Fruit fly (Drosophila melanogaster) whole organism, embryonic: ENCODE data around the gene Fer3.

Source experiments
- Camta ChIP-seq: fragments of 200-800 bp; sonication (Bioruptor generic); optimal IDR thresholded peaks from 2 replicates; lab custom pipeline; 2016; ENCODE audit warnings: missing biosample characterization, missing genetic modification characterization
- Gug ChIP-seq: fragments of 200-800 bp; sonication (Bioruptor generic); IDR thresholded peaks from 4 replicates; pipeline ENCODE4 v1.3.6; 2022; ENCODE audit warnings: missing biosample characterization, missing genetic modification characterization
- Pdp1 ChIP-seq, 2 experiments: fragments of 200-800 bp; sonication (Bioruptor generic); optimal IDR thresholded peaks; 3 replicates each; lab custom pipeline; 2016; ENCODE audit warnings: missing biosample characterization in 2 of 2, missing genetic modification characterization in 2 of 2, mild to moderate bottlenecking in 1 of 2, moderate library complexity in 1 of 2
- br ChIP-seq: fragments of >200 bp; optimal IDR thresholded peaks from 2 replicates; lab custom pipeline; 2017
- insv ChIP-seq, 2 experiments: fragments of 200-800 bp; sonication (Bioruptor generic); optimal IDR thresholded peaks; 3 replicates each; lab custom pipeline; 2016 to 2018; ENCODE audit warnings: missing biosample characterization in 2 of 2, missing genetic modification characterization in 2 of 2
- pb ChIP-seq: fragments of 200-800 bp; sonication (Bioruptor generic); optimal IDR thresholded peaks from 3 replicates; lab custom pipeline; 2016; ENCODE audit warnings: missing biosample characterization, missing genetic modification characterization

DNA sequence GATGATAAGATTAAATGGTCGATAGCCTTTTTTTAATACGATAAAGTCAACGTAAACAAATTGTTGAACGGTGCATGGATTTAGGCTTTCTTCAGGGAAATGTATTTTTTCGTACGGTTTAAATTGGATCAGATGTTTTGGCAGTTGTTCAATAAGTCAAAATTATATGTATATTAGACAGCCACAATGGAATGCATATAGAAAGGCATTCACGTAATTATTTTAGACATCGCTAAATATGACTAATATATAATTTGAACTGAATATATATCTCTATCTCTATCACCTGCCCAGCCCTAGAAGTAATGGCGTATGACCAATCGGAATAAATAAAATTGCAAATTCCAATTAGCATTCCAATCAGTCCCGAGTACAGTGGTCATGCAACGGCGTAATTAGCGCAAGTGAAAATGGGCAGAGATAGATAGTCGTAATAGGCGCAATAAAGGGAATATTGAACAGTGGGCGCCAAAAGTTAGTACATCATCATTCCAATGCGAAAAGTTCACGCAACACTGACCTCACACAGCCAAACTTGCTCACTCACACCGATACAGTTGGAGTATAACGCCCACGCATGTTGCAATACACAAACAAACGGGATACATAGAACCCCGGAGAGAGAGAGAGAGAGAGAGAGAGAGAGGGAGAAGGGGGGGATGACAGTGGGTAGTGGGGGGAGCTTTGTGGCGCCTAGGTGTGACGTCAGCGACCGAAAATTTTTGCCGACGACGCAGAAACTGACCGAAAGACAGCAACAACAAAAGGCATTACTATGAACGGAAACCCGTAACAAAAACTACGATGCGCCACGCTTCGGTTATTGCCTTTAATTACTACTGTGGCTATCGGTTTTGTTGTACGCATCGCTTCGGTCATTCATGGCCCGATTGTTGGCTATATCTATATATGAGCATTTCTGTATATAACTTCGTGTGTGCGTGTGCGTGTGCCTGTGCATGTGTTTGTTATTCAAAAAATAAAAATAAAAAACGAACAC, 45.5 kb downstream of the Fer3 start:
- TF ChIP-seq pb (GFP tag; lab: Kevin White, UChicago) (no peak), Camta (no peak), insv (GFP tag; optimal IDR thresholded peaks at IDR 0.05; lab: Kevin White, UChicago) (peak; percentile 67 to 94), Gug (GFP tag; lab: Robert Waterston, UW) (no peak), Pdp1 (GFP tag; optimal IDR thresholded peaks at IDR 0.05; lab: Kevin White, UChicago) (peak in 1 of 2 experiments; percentile 25), br (lab: Kevin White, UChicago) (no peak)
